Fruit fly (Drosophila melanogaster) whole organism, embryonic: ENCODE results near the gene CG14664.

Experiments used
- B-H1 ChIP-seq: fragments of 200-800 bp; sonication (Bioruptor generic); IDR thresholded peaks from 3 replicates; pipeline ENCODE4 v1.3.6; 2022; ENCODE audit warnings: missing biosample characterization, missing genetic modification characterization
- Bteb2 ChIP-seq: fragments of 200-800 bp; sonication (Bioruptor generic); optimal IDR thresholded peaks from 2 replicates; lab custom pipeline; 2016; ENCODE audit warnings: missing biosample characterization, missing genetic modification characterization
- CG10979 ChIP-seq: fragments of 200-800 bp; sonication (Bioruptor generic); optimal IDR thresholded peaks from 2 replicates; lab custom pipeline; 2018; ENCODE audit warnings: missing biosample characterization, mild to moderate bottlenecking, missing genetic modification characterization, moderate library complexity
- CG12299 ChIP-seq: fragments of 200-800 bp; sonication (Bioruptor generic); optimal IDR thresholded peaks from 2 replicates; lab custom pipeline; 2018; ENCODE audit warnings: missing biosample characterization, mild to moderate bottlenecking, missing genetic modification characterization
- CG12744 ChIP-seq: fragments of 200-800 bp; sonication (Bioruptor generic); optimal IDR thresholded peaks from 2 replicates; lab custom pipeline; 2016; ENCODE audit warnings: missing biosample characterization, missing genetic modification characterization
- CG16779 ChIP-seq: fragments of 200-800 bp; sonication (Bioruptor generic); IDR thresholded peaks from 2 replicates; pipeline ENCODE4 v1.3.6; 2022; ENCODE audit warnings: missing biosample characterization, missing genetic modification characterization
- CG17328 ChIP-seq: fragments of 200-800 bp; sonication (Bioruptor generic); IDR thresholded peaks from 2 replicates; pipeline ENCODE4 v1.3.6; 2022; ENCODE audit warnings: missing biosample characterization, missing genetic modification characterization
- CG31388 ChIP-seq: fragments of 200-800 bp; sonication (Bioruptor generic); optimal IDR thresholded peaks from 2 replicates; lab custom pipeline; 2016; ENCODE audit warnings: missing biosample characterization, missing genetic modification characterization
- CG32767 ChIP-seq: fragments of 200-800 bp; sonication (Bioruptor generic); IDR thresholded peaks from 2 replicates; pipeline ENCODE4 v1.3.6; 2022; ENCODE audit warnings: missing biosample characterization, missing genetic modification characterization
- CG3407 ChIP-seq: fragments of 200-800 bp; sonication (Bioruptor generic); optimal IDR thresholded peaks from 2 replicates; lab custom pipeline; 2018; ENCODE audit warnings: missing biosample characterization, mild to moderate bottlenecking, missing genetic modification characterization
- CG34422 ChIP-seq: fragments of 200-800 bp; sonication (Bioruptor generic); IDR thresholded peaks from 3 replicates; pipeline ENCODE4 v1.3.6; 2022; ENCODE audit warnings: missing biosample characterization, missing genetic modification characterization
- CG43689 ChIP-seq: fragments of 200-800 bp; sonication (Bioruptor generic); IDR thresholded peaks from 2 replicates; pipeline ENCODE4 v1.3.6; 2022; ENCODE audit warnings: missing biosample characterization, missing genetic modification characterization
- CG5953 ChIP-seq: fragments of 200-800 bp; sonication (Bioruptor generic); IDR thresholded peaks from 2 replicates; pipeline ENCODE4 v1.3.6; 2022; ENCODE audit warnings: missing biosample characterization, missing genetic modification characterization
- CG6689 ChIP-seq: fragments of 200-800 bp; sonication (Bioruptor generic); IDR thresholded peaks from 2 replicates; pipeline ENCODE4 v1.3.6; 2022; ENCODE audit warnings: missing biosample characterization, missing genetic modification characterization
- CG8281 ChIP-seq: fragments of 200-800 bp; sonication (Bioruptor generic); optimal IDR thresholded peaks from 2 replicates; lab custom pipeline; 2018; ENCODE audit warnings: missing biosample characterization, mild to moderate bottlenecking, missing genetic modification characterization, moderate library complexity
- CG8944 ChIP-seq: fragments of 200-800 bp; sonication (Bioruptor generic); optimal IDR thresholded peaks from 3 replicates; lab custom pipeline; 2016; ENCODE audit warnings: missing biosample characterization, missing genetic modification characterization
- CG9797 ChIP-seq: fragments of 200-800 bp; sonication (Bioruptor generic); optimal IDR thresholded peaks from 3 replicates; lab custom pipeline; 2018; ENCODE audit warnings: missing biosample characterization, mild to moderate bottlenecking, missing genetic modification characterization
- CG9817 ChIP-seq: fragments of 200-800 bp; sonication (Bioruptor generic); optimal IDR thresholded peaks from 2 replicates; lab custom pipeline; 2018; ENCODE audit warnings: missing biosample characterization, mild to moderate bottlenecking, missing genetic modification characterization, moderate library complexity
- Doc3 ChIP-seq: fragments of 200-800 bp; sonication (Bioruptor generic); IDR thresholded peaks from 3 replicates; pipeline ENCODE4 v1.3.6; 2022; ENCODE audit warnings: missing biosample characterization, missing genetic modification characterization; ENCODE audit not compliant: partially characterized antibody
- Ets65A ChIP-seq: fragments of 200-800 bp; sonication (Bioruptor generic); peaks from one replicate; lab custom pipeline; 2016; ENCODE audit warnings: missing biosample characterization, missing genetic modification characterization
- Fer3 ChIP-seq: fragments of 200-800 bp; sonication (Bioruptor generic); optimal IDR thresholded peaks from 2 replicates; lab custom pipeline; 2018; ENCODE audit warnings: missing biosample characterization, mild to moderate bottlenecking, missing genetic modification characterization, moderate library complexity
- HLH4C ChIP-seq: fragments of 200-800 bp; sonication (Bioruptor generic); IDR thresholded peaks from 3 replicates; pipeline ENCODE4 v1.3.6; 2022; ENCODE audit warnings: missing biosample characterization, missing genetic modification characterization; ENCODE audit not compliant: partially characterized antibody
- HLHmδ ChIP-seq: fragments of 200-800 bp; sonication (Bioruptor generic); optimal IDR thresholded peaks from 2 replicates; lab custom pipeline; 2018; ENCODE audit warnings: missing biosample characterization, mild to moderate bottlenecking, missing genetic modification characterization, moderate library complexity
- Hey ChIP-seq: fragments of 200-800 bp; sonication (Bioruptor generic); optimal IDR thresholded peaks from 3 replicates; lab custom pipeline; 2018; ENCODE audit warnings: missing biosample characterization, mild to moderate bottlenecking, missing genetic modification characterization
- HmgZ ChIP-seq: fragments of 200-800 bp; sonication (Bioruptor generic); optimal IDR thresholded peaks from 2 replicates; lab custom pipeline; 2018; ENCODE audit warnings: missing biosample characterization, mild to moderate bottlenecking, missing genetic modification characterization
- Hsf ChIP-seq: fragments of 200-800 bp; sonication (Bioruptor generic); optimal IDR thresholded peaks from 3 replicates; lab custom pipeline; 2016; ENCODE audit warnings: missing biosample characterization, missing genetic modification characterization
- MTF-1 ChIP-seq: fragments of 200-800 bp; sonication (Bioruptor generic); optimal IDR thresholded peaks from 2 replicates; lab custom pipeline; 2018; ENCODE audit warnings: missing biosample characterization, mild to moderate bottlenecking, missing genetic modification characterization, borderline replicate concordance
- Tbp ChIP-seq: fragments of >200 bp; optimal IDR thresholded peaks from 2 replicates; lab custom pipeline; 2018; ENCODE audit warnings: missing biosample characterization, missing genetic modification characterization
- Xbp1 ChIP-seq: fragments of 200-800 bp; sonication (Bioruptor generic); optimal IDR thresholded peaks from 3 replicates; lab custom pipeline; 2016; ENCODE audit warnings: missing biosample characterization, mild to moderate bottlenecking, missing genetic modification characterization
- bowl ChIP-seq: fragments of 200-800 bp; sonication (Bioruptor generic); IDR thresholded peaks from 2 replicates; pipeline ENCODE4 v1.3.6; 2022; ENCODE audit warnings: missing biosample characterization, missing genetic modification characterization
- cato ChIP-seq: fragments of 200-800 bp; sonication (Bioruptor generic); optimal IDR thresholded peaks from 2 replicates; lab custom pipeline; 2016; ENCODE audit warnings: missing biosample characterization, missing genetic modification characterization, borderline replicate concordance
- chinmo ChIP-seq: fragments of 200-800 bp; sonication (Bioruptor generic); IDR thresholded peaks from 4 replicates; pipeline ENCODE4 v1.3.6; 2022; ENCODE audit warnings: missing biosample characterization, missing genetic modification characterization; ENCODE audit not compliant: partially characterized antibody
- corto ChIP-seq: fragments of 200-800 bp; sonication (Bioruptor generic); optimal IDR thresholded peaks from 2 replicates; lab custom pipeline; 2016; ENCODE audit warnings: missing biosample characterization, mild to moderate bottlenecking, missing genetic modification characterization, moderate library complexity
- crol ChIP-seq: fragments of 200-800 bp; sonication (Bioruptor generic); IDR thresholded peaks from 2 replicates; pipeline ENCODE4 v1.3.6; 2022; ENCODE audit warnings: missing biosample characterization, missing genetic modification characterization
- danr ChIP-seq: fragments of 200-800 bp; sonication (Bioruptor generic); IDR thresholded peaks from 2 replicates; pipeline ENCODE4 v1.3.6; 2022; ENCODE audit warnings: missing biosample characterization, missing genetic modification characterization
- dati ChIP-seq: fragments of 200-800 bp; sonication (Bioruptor generic); IDR thresholded peaks from 2 replicates; pipeline ENCODE4 v1.3.6; 2022; ENCODE audit warnings: missing biosample characterization, missing genetic modification characterization
- dmrt99B ChIP-seq: fragments of 200-800 bp; sonication (Bioruptor generic); optimal IDR thresholded peaks from 2 replicates; lab custom pipeline; 2018; ENCODE audit warnings: missing biosample characterization, mild to moderate bottlenecking, missing genetic modification characterization, moderate library complexity
- ftz-f1 ChIP-seq: fragments of 200-800 bp; sonication (Bioruptor generic); optimal IDR thresholded peaks from 2 replicates; lab custom pipeline; 2016; ENCODE audit warnings: missing biosample characterization, missing genetic modification characterization
- fu2 ChIP-seq: fragments of 200-800 bp; sonication (Bioruptor generic); optimal IDR thresholded peaks from 2 replicates; lab custom pipeline; 2016; ENCODE audit warnings: missing biosample characterization, missing genetic modification characterization
- gcm2 ChIP-seq: fragments of 200-800 bp; sonication (Bioruptor generic); optimal IDR thresholded peaks from 2 replicates; lab custom pipeline; 2016; ENCODE audit warnings: missing biosample characterization, missing genetic modification characterization
- mld ChIP-seq: fragments of 200-800 bp; sonication (Bioruptor generic); IDR thresholded peaks from 3 replicates; pipeline ENCODE4 v1.3.6; 2022; ENCODE audit warnings: missing biosample characterization, missing genetic modification characterization; ENCODE audit not compliant: partially characterized antibody
- onecut ChIP-seq: fragments of 200-800 bp; sonication (Bioruptor generic); IDR thresholded peaks from 2 replicates; pipeline ENCODE4 v1.3.6; 2022; ENCODE audit warnings: missing biosample characterization, missing genetic modification characterization
- p53 ChIP-seq: fragments of 200-800 bp; sonication (Bioruptor generic); optimal IDR thresholded peaks from 2 replicates; lab custom pipeline; 2016; ENCODE audit warnings: missing biosample characterization, missing genetic modification characterization
- pnt ChIP-seq: fragments of 200-800 bp; sonication (Bioruptor generic); optimal IDR thresholded peaks from 3 replicates; lab custom pipeline; 2016; ENCODE audit warnings: missing biosample characterization, missing genetic modification characterization
- psq ChIP-seq: fragments of 200-800 bp; sonication (Bioruptor generic); optimal IDR thresholded peaks from 2 replicates; lab custom pipeline; 2017; ENCODE audit warnings: missing biosample characterization, missing genetic modification characterization
- salm ChIP-seq: fragments of 200-800 bp; sonication (Bioruptor generic); optimal IDR thresholded peaks from 2 replicates; lab custom pipeline; 2018; ENCODE audit warnings: missing biosample characterization, mild to moderate bottlenecking, missing genetic modification characterization
- sima ChIP-seq: fragments of 200-800 bp; sonication (Bioruptor generic); optimal IDR thresholded peaks from 2 replicates; lab custom pipeline; 2016; ENCODE audit warnings: missing biosample characterization, missing genetic modification characterization
- tll ChIP-seq, 2 experiments: fragments of 200-800 bp in 1 of 2; fragments of >200 bp in 1 of 2; sonication (Bioruptor generic) in 1 of 2; optimal IDR thresholded peaks; 2 replicates each; lab custom pipeline; 2017 to 2019; ENCODE audit warnings: missing biosample characterization in 2 of 2, missing genetic modification characterization in 2 of 2, mild to moderate bottlenecking in 1 of 2, moderate library complexity in 1 of 2
- twi ChIP-seq: fragments of 200-800 bp; optimal IDR thresholded peaks from 2 replicates; lab custom pipeline; 2019; ENCODE audit warnings: missing biosample characterization, mild to moderate bottlenecking, missing genetic modification characterization, moderate library complexity
- wek ChIP-seq: fragments of 200-800 bp; sonication (Bioruptor generic); optimal IDR thresholded peaks from 3 replicates; lab custom pipeline; 2018; ENCODE audit warnings: missing biosample characterization, mild to moderate bottlenecking, missing genetic modification characterization, moderate library complexity
- zen ChIP-seq: fragments of 200-800 bp; sonication (Bioruptor generic); optimal IDR thresholded peaks from 3 replicates; lab custom pipeline; 2018; ENCODE audit warnings: missing biosample characterization, mild to moderate bottlenecking, missing genetic modification characterization, moderate library complexity

Gene CG14664

DNA sequence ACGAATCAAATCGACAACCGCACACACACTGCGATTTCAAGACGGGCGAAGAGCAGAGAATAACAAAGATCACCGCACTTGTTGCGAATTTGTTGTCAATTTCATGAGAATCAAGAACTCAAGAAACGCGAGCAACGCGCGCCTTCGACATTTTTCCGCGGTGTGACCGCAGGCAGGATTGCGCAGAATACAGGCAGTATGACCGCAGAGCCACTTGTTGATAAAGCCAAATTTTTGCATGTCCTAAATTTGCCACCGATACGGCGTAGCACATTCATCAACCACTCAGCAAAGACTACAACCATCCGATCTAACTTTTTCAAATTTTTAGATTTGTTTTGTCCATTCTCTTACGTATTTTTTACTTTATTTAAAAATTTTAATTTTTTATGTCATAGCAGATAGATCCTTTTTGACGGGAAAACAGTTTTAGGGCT, 6.6 kb upstream of the CG14664 start, which contains the start of gene cno (continued):
- TF ChIP-seq zen (tag; lab: Kevin White, UChicago) (peak; percentile 6), fu2 (GFP tag; lab: Kevin White, UChicago) (no peak), HmgZ (tag; lab: Kevin White, UChicago) (peak; percentile 56), corto (no peak), Bteb2 (GFP tag; lab: Kevin White, UChicago) (no peak), CG9797 (GFP tag; lab: Kevin White, UChicago) (peak; percentile 99), CG34422 (GFP tag; lab: Robert Waterston, UW) (peak; percentile 50; the same call in 1 of the 3 replicates), twi (tag; lab: Kevin White, UChicago) (no peak), CG3407 (GFP tag; lab: Kevin White, UChicago) (no peak), salm (tag; lab: Kevin White, UChicago) (peak; percentile 39), CG32767 (GFP tag; lab: Robert Waterston, UW) (0 out of 2 replicates have a peak, but pooled peaks have one; percentile 12), CG8281 (no peak), p53 (GFP tag; lab: Kevin White, UChicago) (no peak), wek (no peak), gcm2 (no peak), MTF-1 (no peak), CG17328 (GFP tag; lab: Robert Waterston, UW) (0 out of 2 replicates have a peak, but pooled peaks have one; percentile 26), CG8944 (no peak), Hsf (GFP tag; lab: Kevin White, UChicago) (no peak), CG9817 (tag; lab: Kevin White, UChicago) (no peak), crol (GFP tag; lab: Robert Waterston, UW) (no peak), Xbp1 (GFP tag; lab: Kevin White, UChicago) (no peak), CG6689 (GFP tag; lab: Robert Waterston, UW) (no peak), onecut (GFP tag; lab: Robert Waterston, UW) (peak; percentile 23; the same call in 1 of the 2 replicates), CG31388 (GFP tag; lab: Kevin White, UChicago) (no peak), CG12744 (GFP tag; lab: Kevin White, UChicago) (no peak), Hey (tag; lab: Kevin White, UChicago) (no peak), B-H1 (GFP tag; lab: Robert Waterston, UW) (no peak), danr (GFP tag; lab: Robert Waterston, UW) (no peak), chinmo (GFP tag; lab: Robert Waterston, UW) (no peak), pnt (GFP tag; lab: Kevin White, UChicago) (no peak), CG43689 (GFP tag; lab: Robert Waterston, UW) (no peak), CG12299 (no peak), dmrt99B (tag; lab: Kevin White, UChicago) (no peak), psq (GFP tag; lab: Kevin White, UChicago) (no peak), Tbp (GFP tag; lab: Kevin White, UChicago) (no peak), ftz-f1 (no peak), HLH4C (GFP tag; lab: Robert Waterston, UW) (no peak), Ets65A (GFP tag; lab: Kevin White, UChicago) (peak; percentile 91), Fer3 (tag; lab: Kevin White, UChicago) (no peak), HLHmδ (peak; percentile 87), tll (GFP tag; optimal IDR thresholded peaks at IDR 0.05; lab: Kevin White, UChicago) (no peak), Doc3 (no peak), CG5953 (no peak), bowl (GFP tag; lab: Robert Waterston, UW) (no peak), cato (GFP tag; lab: Kevin White, UChicago) (no peak), sima (no peak), mld (GFP tag; lab: Robert Waterston, UW) (no peak), CG10979 (tag; lab: Kevin White, UChicago) (no peak), CG16779 (GFP tag; lab: Robert Waterston, UW) (no peak), dati (GFP tag; lab: Robert Waterston, UW) (no peak)
